Worm (Caenorhabditis elegans): Measurements from ENCODE around the gene clec-72.

- TF ChIP-seq flt-1 (GFP tag; IDR thresholded peaks at IDR 0.05) (no peak), ztf-29 (GFP tag; IDR thresholded peaks at IDR 0.05) (no peak), ztf-23 (GFP tag; IDR thresholded peaks at IDR 0.05) (no peak), ref-1 (GFP tag; conservative IDR thresholded peaks at IDR 0.05) (no peak), T22C8.4 (GFP tag; IDR thresholded peaks at IDR 0.05) (no peak), klf-2 (GFP tag; conservative IDR thresholded peaks at IDR 0.05) (no peak), med-1 (GFP tag; optimal IDR thresholded peaks at IDR 0.05; ENCODE audit: insufficient read depth) (no peak), tab-1 (GFP tag; IDR thresholded peaks at IDR 0.05) (no peak)
Observed at ce11 chrIV:3979525-3979924, 34.9 kb downstream of the clec-72 start, which contains the start of gene srh-222.
